Fruit fly (Drosophila melanogaster) whole organism, embryonic: ENCODE data around the gene Rab3-GAP.

Source experiments
- B-H2 ChIP-seq: fragments of 200-800 bp; sonication (Bioruptor generic); optimal IDR thresholded peaks from 2 replicates; lab custom pipeline; 2018; ENCODE audit warnings: missing biosample characterization, mild to moderate bottlenecking, missing genetic modification characterization
- CG10321 ChIP-seq: fragments of 200-800 bp; sonication (Bioruptor generic); IDR thresholded peaks from 2 replicates; pipeline ENCODE4 v1.3.6; 2022; ENCODE audit warnings: missing biosample characterization, missing genetic modification characterization
- CG18599 ChIP-seq: fragments of 200-800 bp; sonication (Bioruptor generic); optimal IDR thresholded peaks from 3 replicates; lab custom pipeline; 2017; ENCODE audit warnings: missing biosample characterization, missing genetic modification characterization, mild to moderate bottlenecking, moderate library complexity, missing genetic modification reagents
- CG32767 ChIP-seq: fragments of 200-800 bp; sonication (Bioruptor generic); IDR thresholded peaks from 2 replicates; pipeline ENCODE4 v1.3.6; 2022; ENCODE audit warnings: missing biosample characterization, missing genetic modification characterization
- CG34224 ChIP-seq: fragments of 200-800 bp; sonication (Bioruptor generic); IDR thresholded peaks from 3 replicates; pipeline ENCODE4 v1.3.6; 2022; ENCODE audit warnings: missing biosample characterization, missing genetic modification characterization; ENCODE audit not compliant: partially characterized antibody
- CG34376 ChIP-seq: fragments of 200-800 bp; sonication (Bioruptor generic); optimal IDR thresholded peaks from 2 replicates; lab custom pipeline; 2018; ENCODE audit warnings: missing biosample characterization, mild to moderate bottlenecking, missing genetic modification characterization
- CG42726 ChIP-seq: fragments of 200-800 bp; sonication (Bioruptor generic); IDR thresholded peaks from 2 replicates; pipeline ENCODE4 v1.3.6; 2022; ENCODE audit warnings: missing biosample characterization, missing genetic modification characterization; ENCODE audit not compliant: partially characterized antibody
- CG4404 ChIP-seq: fragments of 200-800 bp; sonication (Bioruptor generic); IDR thresholded peaks from 2 replicates; pipeline ENCODE4 v1.3.6; 2022; ENCODE audit warnings: missing biosample characterization, missing genetic modification characterization
- CG7357 ChIP-seq: fragments of 200-800 bp; sonication (Bioruptor generic); IDR thresholded peaks from 3 replicates; pipeline ENCODE4 v1.3.6; 2022; ENCODE audit warnings: missing biosample characterization, missing genetic modification characterization
- CG8478 ChIP-seq: fragments of >200 bp; optimal IDR thresholded peaks from 2 replicates; lab custom pipeline; 2018
- Hey ChIP-seq: fragments of 200-800 bp; sonication (Bioruptor generic); optimal IDR thresholded peaks from 3 replicates; lab custom pipeline; 2018; ENCODE audit warnings: missing biosample characterization, mild to moderate bottlenecking, missing genetic modification characterization
- Hr78 ChIP-seq, 2 experiments: fragments of 200-800 bp in 1 of 2; fragments of >200 bp in 1 of 2; sonication (Bioruptor generic) in 1 of 2; optimal IDR thresholded peaks; 2 replicates each; lab custom pipeline; 2017 to 2019; ENCODE audit warnings: missing biosample characterization in 2 of 2, missing genetic modification characterization in 2 of 2, mild to moderate bottlenecking in 1 of 2, moderate library complexity in 1 of 2
- Lpt ChIP-seq: fragments of >200 bp; optimal IDR thresholded peaks from 2 replicates; lab custom pipeline; 2018; ENCODE audit warnings: missing biosample characterization, missing genetic modification characterization
- Max ChIP-seq: fragments of 200-800 bp; sonication (Bioruptor generic); optimal IDR thresholded peaks from 2 replicates; lab custom pipeline; 2016; ENCODE audit warnings: missing biosample characterization, mild to moderate bottlenecking, missing genetic modification characterization
- Med ChIP-seq: fragments of 200-800 bp; sonication (Bioruptor generic); peaks from one replicate; lab custom pipeline; 2016; ENCODE audit warnings: missing biosample characterization, missing genetic modification characterization, mild to moderate bottlenecking, inconsistent platforms, moderate library complexity
- NFAT ChIP-seq: fragments of 200-800 bp; sonication (Bioruptor generic); IDR thresholded peaks from 2 replicates; pipeline ENCODE4 v1.3.6; 2022; ENCODE audit warnings: missing biosample characterization, missing genetic modification characterization
- Nf-YB ChIP-seq: fragments of 200-800 bp; sonication (Bioruptor generic); optimal IDR thresholded peaks from 3 replicates; lab custom pipeline; 2019; ENCODE audit warnings: missing biosample characterization, mild to moderate bottlenecking, missing genetic modification characterization, moderate library complexity
- Nf-YC ChIP-seq: fragments of 200-800 bp; optimal IDR thresholded peaks from 3 replicates; lab custom pipeline; 2019; ENCODE audit warnings: missing biosample characterization, mild to moderate bottlenecking, missing genetic modification characterization, moderate library complexity
- PHDP ChIP-seq: fragments of 200-800 bp; sonication (Bioruptor generic); optimal IDR thresholded peaks from 3 replicates; lab custom pipeline; 2018; ENCODE audit warnings: missing biosample characterization, mild to moderate bottlenecking, missing genetic modification characterization, moderate library complexity
- Scr ChIP-seq: fragments of 200-800 bp; sonication (Bioruptor generic); IDR thresholded peaks from 2 replicates; pipeline ENCODE4 v1.3.6; 2022; ENCODE audit warnings: missing biosample characterization, missing genetic modification characterization; ENCODE audit not compliant: partially characterized antibody
- Vsx1 ChIP-seq: fragments of 200-800 bp; sonication (Bioruptor generic); optimal IDR thresholded peaks from 2 replicates; lab custom pipeline; 2017; ENCODE audit warnings: missing biosample characterization, mild to moderate bottlenecking, missing genetic modification characterization, missing genetic modification reagents
- ab ChIP-seq: fragments of 200-800 bp; sonication (Bioruptor generic); optimal IDR thresholded peaks from 2 replicates; lab custom pipeline; 2016; ENCODE audit warnings: missing biosample characterization, missing genetic modification characterization
- bbx ChIP-seq: fragments of 200-800 bp; sonication (Bioruptor generic); IDR thresholded peaks from 2 replicates; pipeline ENCODE4 v1.3.6; 2022; ENCODE audit warnings: missing biosample characterization, missing genetic modification characterization; ENCODE audit not compliant: partially characterized antibody
- cas ChIP-seq: fragments of 200-800 bp; sonication (Bioruptor generic); IDR thresholded peaks from 2 replicates; pipeline ENCODE4 v1.3.6; 2022; ENCODE audit warnings: missing biosample characterization, missing genetic modification characterization
- chinmo ChIP-seq: fragments of 200-800 bp; sonication (Bioruptor generic); IDR thresholded peaks from 4 replicates; pipeline ENCODE4 v1.3.6; 2022; ENCODE audit warnings: missing biosample characterization, missing genetic modification characterization; ENCODE audit not compliant: partially characterized antibody
- croc ChIP-seq: fragments of 200-800 bp; sonication (Bioruptor generic); conservative IDR thresholded peaks from 3 replicates; pipeline ENCODE4 v1.3.6; 2022; ENCODE audit warnings: missing biosample characterization, missing genetic modification characterization
- cwo ChIP-seq: fragments of 200-800 bp; sonication (Bioruptor generic); optimal IDR thresholded peaks from 3 replicates; lab custom pipeline; 2017; ENCODE audit warnings: missing biosample characterization, missing genetic modification characterization, mild to moderate bottlenecking, moderate library complexity, missing genetic modification reagents
- exex ChIP-seq: fragments of 200-800 bp; sonication (Bioruptor generic); optimal IDR thresholded peaks from 4 replicates; lab custom pipeline; 2018; ENCODE audit warnings: missing biosample characterization, mild to moderate bottlenecking, missing genetic modification characterization, moderate library complexity
- grau ChIP-seq: fragments of 200-800 bp; optimal IDR thresholded peaks from 3 replicates; lab custom pipeline; 2019; ENCODE audit warnings: missing biosample characterization, mild to moderate bottlenecking, missing genetic modification characterization, moderate library complexity
- grn ChIP-seq: fragments of 200-800 bp; sonication (Bioruptor generic); optimal IDR thresholded peaks from 3 replicates; lab custom pipeline; 2017; ENCODE audit warnings: missing biosample characterization, missing genetic modification characterization
- gro ChIP-seq: fragments of 200-800 bp; sonication (Bioruptor generic); optimal IDR thresholded peaks from 2 replicates; lab custom pipeline; 2016; ENCODE audit warnings: missing biosample characterization, missing genetic modification characterization
- luna ChIP-seq: fragments of 200-800 bp; sonication (Bioruptor generic); optimal IDR thresholded peaks from 2 replicates; lab custom pipeline; 2016; ENCODE audit warnings: missing biosample characterization, missing genetic modification characterization
- mirr ChIP-seq: fragments of 200-800 bp; sonication (Bioruptor generic); optimal IDR thresholded peaks from 3 replicates; lab custom pipeline; 2018; ENCODE audit warnings: missing biosample characterization, mild to moderate bottlenecking, missing genetic modification characterization
- pros ChIP-seq: fragments of 200-800 bp; sonication (Bioruptor generic); optimal IDR thresholded peaks from 3 replicates; lab custom pipeline; 2019; ENCODE audit warnings: missing biosample characterization, mild to moderate bottlenecking, missing genetic modification characterization, moderate library complexity
- schlank ChIP-seq: fragments of 200-800 bp; sonication (Bioruptor generic); optimal IDR thresholded peaks from 2 replicates; lab custom pipeline; 2018; ENCODE audit warnings: missing biosample characterization, mild to moderate bottlenecking, missing genetic modification characterization
- sd ChIP-seq: fragments of 200-800 bp; sonication (Bioruptor generic); optimal IDR thresholded peaks from 3 replicates; lab custom pipeline; 2018; ENCODE audit warnings: missing biosample characterization, mild to moderate bottlenecking, missing genetic modification characterization, moderate library complexity
- sens ChIP-seq: fragments of 200-800 bp; sonication (Bioruptor generic); peaks from one replicate; lab custom pipeline; 2016; ENCODE audit warnings: missing biosample characterization, missing genetic modification characterization
- slbo ChIP-seq: fragments of 200-800 bp; sonication (Bioruptor generic); IDR thresholded peaks from 2 replicates; pipeline ENCODE4 v1.3.6; 2022; ENCODE audit warnings: missing biosample characterization, missing genetic modification characterization
- sr ChIP-seq: fragments of 200-800 bp; sonication (Bioruptor generic); IDR thresholded peaks from 3 replicates; pipeline ENCODE4 v1.3.6; 2022; ENCODE audit warnings: missing biosample characterization, missing genetic modification characterization
- sug ChIP-seq: fragments of 200-800 bp; optimal IDR thresholded peaks from 2 replicates; lab custom pipeline; 2019; ENCODE audit warnings: missing biosample characterization, mild to moderate bottlenecking, missing genetic modification characterization, moderate library complexity
- vnd ChIP-seq: fragments of 200-800 bp; sonication (Bioruptor generic); IDR thresholded peaks from 3 replicates; pipeline ENCODE4 v1.3.6; 2022; ENCODE audit warnings: missing biosample characterization, missing genetic modification characterization; ENCODE audit not compliant: partially characterized antibody

Gene Rab3-GAP

DNA sequence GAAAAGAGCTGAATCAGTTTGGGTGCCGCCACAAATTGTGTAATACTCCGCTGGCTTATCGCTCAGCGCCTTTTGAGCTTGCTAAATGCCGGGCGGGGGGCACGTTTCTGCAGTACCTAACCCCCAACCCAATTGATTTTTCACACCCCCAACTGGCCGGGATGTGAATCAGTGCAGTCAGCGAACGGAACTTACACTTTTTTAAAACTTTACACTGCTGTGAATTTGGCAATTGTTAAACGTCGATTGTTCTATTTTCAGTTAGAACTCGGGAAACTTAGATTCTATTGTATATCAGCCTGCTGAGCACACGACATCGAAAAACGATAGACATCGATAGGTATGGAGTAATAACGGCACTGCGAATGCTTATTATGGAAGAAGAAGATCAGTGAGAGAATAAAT is 24.8 kb downstream of the Rab3-GAP start, which contains the start of gene Tom70 (continued):
- TF ChIP-seq Max (GFP tag; lab: Kevin White, UChicago): peak; percentile 8
- peak; percentile 58 for TF ChIP-seq Scr (GFP tag; lab: Robert Waterston, UW)
- TF ChIP-seq bbx (GFP tag; lab: Robert Waterston, UW): peak; percentile 68
- TF ChIP-seq CG34224: peak; percentile 67
- TF ChIP-seq CG8478 (lab: Kevin White, UChicago): no peak
- TF ChIP-seq CG10321 (GFP tag; lab: Robert Waterston, UW): no peak

DNA sequence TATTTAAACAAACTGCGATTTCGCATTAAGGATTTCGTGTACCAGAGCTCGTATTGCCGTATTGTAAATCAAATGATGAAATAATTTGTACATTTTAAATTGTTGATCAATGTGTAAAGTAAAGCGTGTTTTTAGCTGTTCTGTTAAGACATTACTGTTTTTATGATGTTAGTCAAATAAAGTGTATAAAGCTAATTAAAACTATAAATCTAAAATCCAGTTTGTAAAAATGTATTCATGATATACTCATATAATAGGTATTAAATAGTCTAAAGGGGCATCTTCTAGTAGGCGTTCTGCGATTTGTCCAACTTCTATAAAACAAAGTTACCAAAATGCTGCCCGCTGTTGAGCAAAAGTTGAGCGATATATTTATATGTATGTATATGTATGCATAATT is 29.1 kb downstream of the Rab3-GAP start, which contains the start of gene CG18788:
TSS of gene CG18788 (plus strand) at position 301 of the 400 bp plus-strand sequence.
- no peak for TF ChIP-seq croc (GFP tag; lab: Robert Waterston, UW)

DNA sequence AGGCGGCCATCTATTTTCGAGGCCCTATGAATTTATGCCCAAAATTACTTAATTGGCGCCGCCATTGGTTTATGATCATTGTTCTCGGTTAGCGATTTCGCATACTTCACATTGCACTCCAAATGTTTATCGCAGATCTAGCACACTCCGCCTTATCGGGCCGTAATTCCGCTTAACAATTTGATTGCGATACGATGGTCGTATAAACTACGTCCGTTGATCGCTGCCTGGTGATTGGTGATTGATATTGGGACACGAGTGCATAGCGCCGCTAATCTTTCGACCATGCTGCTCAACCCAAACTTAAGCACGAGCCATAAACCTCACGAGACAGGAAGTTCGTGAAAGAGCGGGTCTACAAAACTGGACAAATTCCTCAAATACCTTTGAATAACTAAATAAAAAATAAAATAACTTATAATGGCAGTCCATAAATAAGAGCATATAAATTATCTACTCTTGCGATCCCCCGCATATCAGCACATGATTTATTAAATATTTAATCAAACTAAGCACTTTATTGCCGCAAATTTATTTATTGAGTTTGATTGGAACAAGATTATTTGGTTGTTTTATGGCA is 32.3 kb downstream of the Rab3-GAP start:
- TF ChIP-seq Nf-YC (tag; lab: Kevin White, UChicago): peak; percentile 53
- peak; percentile 82 for TF ChIP-seq CG34376 (GFP tag; lab: Kevin White, UChicago)
- peak; percentile 9 for TF ChIP-seq PHDP (tag; lab: Kevin White, UChicago)
- no peak for TF ChIP-seq schlank (tag; lab: Kevin White, UChicago)
- 0 out of 4 replicates have a peak, but pooled peaks have one; percentile 48 for TF ChIP-seq chinmo (GFP tag; lab: Robert Waterston, UW)
- TF ChIP-seq sd (tag; lab: Kevin White, UChicago): peak; percentile 87
- peak; percentile 9 for TF ChIP-seq gro
- TF ChIP-seq Lpt: no peak
- peak; percentile 44; the same call in 1 of the 3 replicates for TF ChIP-seq vnd (GFP tag; lab: Robert Waterston, UW)
- TF ChIP-seq Nf-YB (GFP tag; lab: Kevin White, UChicago): peak; percentile 58
- peak; percentile 74 for TF ChIP-seq cwo (GFP tag; lab: Kevin White, UChicago)
- peak; percentile 96 for TF ChIP-seq exex (tag; lab: Kevin White, UChicago)
- TF ChIP-seq CG18599 (GFP tag; lab: Kevin White, UChicago): peak; percentile 4
- TF ChIP-seq sug (tag; lab: Kevin White, UChicago): peak; percentile 74
- TF ChIP-seq luna (GFP tag; lab: Kevin White, UChicago): no peak
- TF ChIP-seq B-H2: peak; percentile 10
- no peak for TF ChIP-seq Hr78 (GFP tag; optimal IDR thresholded peaks at IDR 0.05; lab: Kevin White, UChicago)
- TF ChIP-seq NFAT (GFP tag; lab: Robert Waterston, UW): 0 out of 2 replicates have a peak, but pooled peaks have one; percentile 7
- TF ChIP-seq grn (GFP tag; lab: Kevin White, UChicago): peak; percentile 95
- TF ChIP-seq mirr (GFP tag; lab: Kevin White, UChicago): peak; percentile 15
- TF ChIP-seq Med (GFP tag; lab: Kevin White, UChicago): peak; percentile 12

DNA sequence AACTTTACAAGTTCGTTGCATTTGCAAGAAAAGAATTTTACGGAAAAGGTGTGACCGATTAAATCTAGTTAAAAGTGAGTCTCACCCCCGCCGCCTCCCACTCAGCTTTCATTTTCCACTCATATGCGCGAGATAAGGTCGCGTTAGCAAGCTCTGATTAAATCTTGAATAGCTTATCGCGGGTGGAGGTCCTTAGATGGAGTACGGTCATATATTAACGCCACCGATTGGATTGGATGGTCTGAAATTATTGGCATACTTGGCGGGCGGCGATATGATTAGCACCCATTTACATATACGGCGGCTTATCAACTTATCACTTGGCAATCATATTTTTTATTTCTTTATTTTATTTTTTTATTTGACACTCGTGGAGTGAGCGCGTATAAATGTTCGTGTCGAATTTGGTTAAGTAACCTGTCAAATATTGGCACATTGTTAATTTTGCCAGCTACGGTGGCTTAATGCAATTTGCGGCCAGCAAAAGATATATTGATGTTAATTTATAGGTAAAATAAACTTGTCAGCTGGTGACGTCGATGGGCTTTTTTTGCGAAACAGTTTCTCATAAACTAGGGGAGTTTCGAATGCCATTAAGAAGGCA is 33.3 kb downstream of the Rab3-GAP start:
- no peak for TF ChIP-seq gro
- peak; percentile 69 for TF ChIP-seq CG34376 (GFP tag; lab: Kevin White, UChicago)
- TF ChIP-seq pros: no peak
- TF ChIP-seq slbo (GFP tag; lab: Robert Waterston, UW): no peak
- TF ChIP-seq CG42726 (GFP tag; lab: Robert Waterston, UW): no peak
- peak; percentile 7 for TF ChIP-seq Hey (tag; lab: Kevin White, UChicago)
- TF ChIP-seq CG7357 (GFP tag; lab: Robert Waterston, UW): no peak
- no peak for TF ChIP-seq cas (GFP tag; lab: Robert Waterston, UW)
- TF ChIP-seq ab: no peak
- TF ChIP-seq Med (GFP tag; lab: Kevin White, UChicago): peak; percentile 45
- TF ChIP-seq Vsx1 (GFP tag; lab: Kevin White, UChicago): peak; percentile 25
- TF ChIP-seq sens (GFP tag; lab: Kevin White, UChicago): peak; percentile 33
- TF ChIP-seq exex (tag; lab: Kevin White, UChicago): peak; percentile 93
- TF ChIP-seq grn (GFP tag; lab: Kevin White, UChicago): peak; percentile 69
- no peak for TF ChIP-seq sr (GFP tag; lab: Robert Waterston, UW)
- TF ChIP-seq sd (tag; lab: Kevin White, UChicago): peak; percentile 88
- TF ChIP-seq CG4404 (GFP tag; lab: Robert Waterston, UW): no peak
- TF ChIP-seq CG32767 (GFP tag; lab: Robert Waterston, UW): no peak
- TF ChIP-seq grau (tag; lab: Kevin White, UChicago): peak; percentile 2
- TF ChIP-seq sug (tag; lab: Kevin White, UChicago): peak; percentile 82
- 0 out of 4 replicates have a peak, but pooled peaks have one; percentile 55 for TF ChIP-seq chinmo (GFP tag; lab: Robert Waterston, UW)
